Worm (Caenorhabditis elegans) whole organism, L1 larva: ENCODE measurements around the gene sul-1.

Source experiments
- jun-1 ChIP-seq: fragments of 150-350 bp; optimal IDR thresholded peaks from 2 replicates; lab custom pipeline; 2014; ENCODE audit warnings: missing biosample characterization, missing genetic modification reagents, missing genetic modification characterization
- lin-39 ChIP-seq: fragments of 150-350 bp; optimal IDR thresholded peaks from 2 replicates; lab custom pipeline; 2014; ENCODE audit warnings: missing biosample characterization, missing genetic modification reagents, missing genetic modification characterization
- lir-3 ChIP-seq: sonication (generic microtip); optimal IDR thresholded peaks from 2 replicates; lab custom pipeline; 2016; ENCODE audit warnings: mild to moderate bottlenecking, missing genetic modification characterization, moderate library complexity, missing compliant biosample characterization; ENCODE audit not compliant: poor library complexity
- skn-1 ChIP-seq: fragments of 150-350 bp; optimal IDR thresholded peaks from 2 replicates; lab custom pipeline; 2014; ENCODE audit warnings: missing biosample characterization, missing genetic modification characterization
- swsn-7 ChIP-seq: sonication (generic microtip); optimal IDR thresholded peaks from 2 replicates; lab custom pipeline; 2016; ENCODE audit warnings: missing genetic modification characterization, missing compliant biosample characterization
- zag-1 ChIP-seq: fragments of 150-350 bp; optimal IDR thresholded peaks from 2 replicates; lab custom pipeline; 2014; ENCODE audit warnings: missing biosample characterization, missing genetic modification characterization
- ztf-4 ChIP-seq: fragments of 150-350 bp; optimal IDR thresholded peaks from 2 replicates; lab custom pipeline; 2014; ENCODE audit warnings: missing biosample characterization, missing genetic modification characterization

ce11 chrX:3304068-3304467 lies 33.4 kb upstream of the sul-1 start, which contains the start of gene F11D5.7:
- no peak for TF ChIP-seq lin-39 (tag; lab: Kevin White, UChicago)
- TF ChIP-seq zag-1 (tag; lab: Kevin White, UChicago): no peak
- no peak for TF ChIP-seq jun-1 (tag; lab: Kevin White, UChicago)
- no peak for TF ChIP-seq skn-1 (tag; lab: Kevin White, UChicago)
- no peak for TF ChIP-seq lir-3 (tag; lab: Kevin White, UChicago)
- no peak for TF ChIP-seq ztf-4 (tag; lab: Kevin White, UChicago)
- TF ChIP-seq swsn-7: no peak
